Worm (Caenorhabditis elegans): ENCODE measurements around the gene lonp-2.

- no peak for TF ChIP-seq efl-1 (optimal IDR thresholded peaks at IDR 0.05)
- no peak for TF ChIP-seq efl-1 (GFP tag; optimal IDR thresholded peaks at IDR 0.05 in 1 of 2)
- TF ChIP-seq grh-1 (GFP tag; IDR thresholded peaks at IDR 0.05) = no peak
These were observed 48.1 kb upstream of the lonp-2 start for ce11 chrIII:12059521-12059920.
